Worm (Caenorhabditis elegans) whole organism, young adult: Measurements from ENCODE around the gene pmp-1.

Source experiments
- F10E7.11 ChIP-seq: sonication (generic microtip); optimal IDR thresholded peaks from 2 replicates; lab custom pipeline; 2017; ENCODE audit warnings: mild to moderate bottlenecking, missing genetic modification characterization, moderate library complexity, missing compliant biosample characterization
- F22D6.2 ChIP-seq: sonication (generic microtip); optimal IDR thresholded peaks from 2 replicates; lab custom pipeline; 2016; ENCODE audit warnings: mild to moderate bottlenecking, missing genetic modification characterization, missing compliant biosample characterization
- K12H6.12 ChIP-seq: fragments of 200-800 bp; sonication (Bioruptor generic); optimal IDR thresholded peaks from 2 replicates; lab custom pipeline; 2018; ENCODE audit warnings: mild to moderate bottlenecking, missing genetic modification characterization, missing compliant biosample characterization
- ama-1 ChIP-seq, 3 experiments: fragments of 150-350 bp in 1 of 3; sonication (generic microtip) in 2 of 3; optimal IDR thresholded peaks; 2 replicates each; lab custom pipeline; 2014 to 2018; ENCODE audit warnings: missing biosample characterization in 2 of 3, missing genetic modification characterization in 2 of 3, missing genetic modification reagents in 2 of 3
- atf-7 ChIP-seq: sonication (generic microtip); optimal IDR thresholded peaks from 2 replicates; lab custom pipeline; 2017; ENCODE audit warnings: mild to moderate bottlenecking, missing genetic modification characterization, missing compliant biosample characterization
- attf-5 ChIP-seq: fragments of 200-800 bp; sonication (Bioruptor generic); optimal IDR thresholded peaks from 2 replicates; lab custom pipeline; 2018; ENCODE audit warnings: mild to moderate bottlenecking, missing genetic modification characterization, missing compliant biosample characterization
- nhr-90 ChIP-seq: sonication (generic microtip); optimal IDR thresholded peaks from 2 replicates; lab custom pipeline; 2016; ENCODE audit warnings: missing genotype, mild to moderate bottlenecking, missing genetic modification characterization, missing compliant biosample characterization
- pha-4 ChIP-seq: fragments of 150-350 bp; sonication (generic microtip); optimal IDR thresholded peaks from 2 replicates; lab custom pipeline; 2014; ENCODE audit warnings: missing biosample characterization, missing genetic modification reagents, missing genetic modification characterization
- snpc-4 ChIP-seq, 5 experiments: fragments of 150-350 bp in 1 of 5; sonication (generic microtip) in 4 of 5; optimal IDR thresholded peaks; 2 replicates each; lab custom pipeline; 2014 to 2018; ENCODE audit warnings: missing genetic modification characterization in 5 of 5, missing biosample characterization in 3 of 5, antibody characterized with exemption in 2 of 5, mild to moderate bottlenecking in 2 of 5, missing compliant biosample characterization in 2 of 5, missing genotype in 2 of 5, moderate library complexity in 2 of 5, missing genetic modification reagents in 1 of 5
- unc-62 ChIP-seq: fragments of 150-350 bp; optimal IDR thresholded peaks from 2 replicates; lab custom pipeline; 2014; ENCODE audit warnings: missing biosample characterization, missing genetic modification reagents, missing genetic modification characterization
- zim-3 ChIP-seq: sonication (generic microtip); optimal IDR thresholded peaks from 2 replicates; lab custom pipeline; 2017; ENCODE audit warnings: mild to moderate bottlenecking, missing genetic modification characterization, moderate library complexity, missing compliant biosample characterization

- TF ChIP-seq unc-62 (peak; percentile 20), snpc-4 (GFP tag; optimal IDR thresholded peaks at IDR 0.05; lab: Kevin White, UChicago) (no peak), snpc-4 (tag; optimal IDR thresholded peaks at IDR 0.05; lab: Kevin White, UChicago) (no peak), nhr-90 (tag; lab: Kevin White, UChicago) (peak; percentile 16), atf-7 (tag; lab: Kevin White, UChicago) (peak; percentile 5), F22D6.2 (no peak), ama-1 (optimal IDR thresholded peaks at IDR 0.05; lab: Kevin White, UChicago) (no peak), ama-1 (GFP tag; optimal IDR thresholded peaks at IDR 0.05; lab: Kevin White, UChicago) (no peak), attf-5 (GFP tag; lab: Kevin White, UChicago) (peak; percentile 34), zim-3 (tag; lab: Kevin White, UChicago) (no peak), F10E7.11 (tag; lab: Kevin White, UChicago) (no peak), K12H6.12 (tag; lab: Kevin White, UChicago) (no peak), pha-4 (tag; lab: Kevin White, UChicago) (no peak)
Measured at ce11 chrII:6833781-6834339, 49.7 kb downstream of the pmp-1 start.
